Worm (Caenorhabditis elegans): ENCODE data around the gene K08B4.7.

Gene K08B4.7

DNA sequence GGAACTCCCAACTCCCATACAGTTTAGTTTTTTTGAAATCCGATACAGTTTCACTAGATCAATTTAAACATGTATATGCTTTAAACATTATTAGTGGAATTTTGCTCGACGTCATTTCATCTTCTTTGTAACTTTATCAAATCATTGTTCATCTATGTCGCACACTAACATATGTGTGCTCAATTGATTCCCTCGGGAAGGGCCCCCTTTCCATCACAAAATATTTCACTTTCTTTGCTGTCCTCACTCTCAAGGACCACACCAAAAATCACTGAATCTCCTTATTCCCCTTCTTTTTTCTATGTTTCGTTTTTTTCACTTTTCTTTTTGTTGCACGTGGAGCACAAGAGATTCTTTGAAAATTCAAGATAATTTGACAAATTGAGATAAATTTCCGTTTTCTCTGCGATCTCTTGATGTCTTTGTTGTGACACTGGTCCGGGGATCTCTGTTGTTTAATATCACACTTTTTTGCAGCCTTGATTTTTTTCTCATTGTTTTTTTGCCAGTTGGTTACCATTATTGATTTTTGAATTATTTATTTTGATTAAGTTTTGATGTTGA lies 45.0 kb downstream of the K08B4.7 start:
- TF ChIP-seq dsc-1 (tag; optimal IDR thresholded peaks at IDR 0.05) (peak; percentile 73), fkh-10 (GFP tag; optimal IDR thresholded peaks at IDR 0.05) (peak; percentile 56), efl-1 (optimal IDR thresholded peaks at IDR 0.05) (no peak), efl-1 (GFP tag; optimal IDR thresholded peaks at IDR 0.05 in 1 of 2) (peak in 1 of 2 experiments; percentile 57), mab-9 (GFP tag; IDR thresholded peaks at IDR 0.05) (0 out of 2 replicates have a peak, but pooled peaks have one; percentile 15), lin-39 (tag; optimal IDR thresholded peaks at IDR 0.05) (peak; percentile 82), Y116A8C.19 (tag; optimal IDR thresholded peaks at IDR 0.05; ENCODE audit: borderline replicate concordance) (no peak), lsy-2 (tag; optimal IDR thresholded peaks at IDR 0.05) (peak in 1 of 2 experiments; percentile 0), vab-15 (tag; optimal IDR thresholded peaks at IDR 0.05) (peak; percentile 100), nhr-71 (tag; optimal IDR thresholded peaks at IDR 0.05) (peak; percentile 22), lin-15B (tag; optimal IDR thresholded peaks at IDR 0.05) (no peak), aly-2 (tag; optimal IDR thresholded peaks at IDR 0.05) (no peak), elt-3 (tag; optimal IDR thresholded peaks at IDR 0.05) (no peak), lin-14 (GFP tag; optimal IDR thresholded peaks at IDR 0.05) (peak; percentile 73), nhr-20 (tag; optimal IDR thresholded peaks at IDR 0.05) (no peak)
